Worm (Caenorhabditis elegans) whole organism, late embryonic: ENCODE results near the gene puf-8.

ENCODE experiments used
- C08G9.2 ChIP-seq: sonication (generic microtip); optimal IDR thresholded peaks from 2 replicates; lab custom pipeline; 2016; ENCODE audit warnings: mild to moderate bottlenecking, missing genetic modification characterization, moderate library complexity, missing compliant biosample characterization
- K02D7.2 ChIP-seq: sonication (generic microtip); optimal IDR thresholded peaks from 2 replicates; lab custom pipeline; 2017; ENCODE audit warnings: mild to moderate bottlenecking, missing genetic modification characterization, missing compliant biosample characterization
- K09A11.1 ChIP-seq: sonication (generic microtip); optimal IDR thresholded peaks from 2 replicates; lab custom pipeline; 2017; ENCODE audit warnings: antibody characterized with exemption, mild to moderate bottlenecking, missing genetic modification characterization, missing compliant biosample characterization; ENCODE audit not compliant: insufficient read depth
- T23F11.4 ChIP-seq: fragments of 200-800 bp; sonication (Bioruptor generic); optimal IDR thresholded peaks from 2 replicates; lab custom pipeline; 2018; ENCODE audit warnings: mild to moderate bottlenecking, missing genetic modification characterization, missing compliant biosample characterization
- ahr-1 ChIP-seq: sonication (generic microtip); optimal IDR thresholded peaks from 2 replicates; lab custom pipeline; 2016; ENCODE audit warnings: missing genetic modification characterization, missing compliant biosample characterization
- ceh-14 ChIP-seq: sonication (generic microtip); optimal IDR thresholded peaks from 2 replicates; lab custom pipeline; 2016; ENCODE audit warnings: missing genotype, missing genetic modification characterization, missing compliant biosample characterization
- ceh-18 ChIP-seq: sonication (generic microtip); optimal IDR thresholded peaks from 2 replicates; lab custom pipeline; 2016; ENCODE audit warnings: missing genetic modification characterization, missing compliant biosample characterization
- ceh-19 ChIP-seq: fragments of 200-800 bp; sonication (Bioruptor generic); optimal IDR thresholded peaks from 2 replicates; lab custom pipeline; 2018; ENCODE audit warnings: mild to moderate bottlenecking, missing genetic modification characterization, missing compliant biosample characterization
- ceh-2 ChIP-seq: sonication (generic microtip); optimal IDR thresholded peaks from 2 replicates; lab custom pipeline; 2016; ENCODE audit warnings: missing genotype, missing genetic modification characterization, missing compliant biosample characterization
- ceh-30 ChIP-seq: fragments of 150-350 bp; optimal IDR thresholded peaks from 2 replicates; lab custom pipeline; 2014; ENCODE audit warnings: missing biosample characterization, missing genetic modification characterization
- ceh-31 ChIP-seq: sonication (generic microtip); optimal IDR thresholded peaks from 2 replicates; lab custom pipeline; 2016; ENCODE audit warnings: missing genetic modification characterization, missing compliant biosample characterization
- ceh-34 ChIP-seq: sonication (generic microtip); optimal IDR thresholded peaks from 2 replicates; lab custom pipeline; 2016; ENCODE audit warnings: mild to moderate bottlenecking, missing genetic modification characterization, missing compliant biosample characterization
- ceh-45 ChIP-seq: fragments of 200-800 bp; sonication (Bioruptor generic); IDR thresholded peaks from 2 replicates; pipeline ENCODE4 v1.3.6; 2022; ENCODE audit warnings: missing genetic modification reagents, missing genetic modification characterization, missing compliant biosample characterization
- che-1 ChIP-seq: sonication (generic microtip); optimal IDR thresholded peaks from 2 replicates; lab custom pipeline; 2016; ENCODE audit warnings: mild to moderate bottlenecking, missing genetic modification characterization, missing compliant biosample characterization
- dve-1 ChIP-seq: sonication (generic microtip); optimal IDR thresholded peaks from 2 replicates; lab custom pipeline; 2017; ENCODE audit warnings: antibody characterized with exemption, mild to moderate bottlenecking, missing genetic modification characterization, missing compliant biosample characterization
- elt-2 ChIP-seq: sonication (generic microtip); optimal IDR thresholded peaks from 2 replicates; lab custom pipeline; 2016; ENCODE audit warnings: missing genetic modification reagents, missing genetic modification characterization, missing compliant biosample characterization
- elt-4 ChIP-seq: sonication (generic microtip); optimal IDR thresholded peaks from 2 replicates; lab custom pipeline; 2016; ENCODE audit warnings: missing genetic modification characterization, missing compliant biosample characterization
- ets-4 ChIP-seq: sonication (generic microtip); optimal IDR thresholded peaks from 2 replicates; lab custom pipeline; 2016; ENCODE audit warnings: missing genetic modification characterization, missing compliant biosample characterization
- eyg-1 ChIP-seq: sonication (generic microtip); optimal IDR thresholded peaks from 2 replicates; lab custom pipeline; 2016; ENCODE audit warnings: missing genotype, missing genetic modification characterization, missing compliant biosample characterization
- fkh-10 ChIP-seq: fragments of 150-350 bp; optimal IDR thresholded peaks from 2 replicates; lab custom pipeline; 2014; ENCODE audit warnings: missing biosample characterization, missing genetic modification reagents, missing genetic modification characterization
- gmeb-2 ChIP-seq: sonication (generic microtip); optimal IDR thresholded peaks from 2 replicates; lab custom pipeline; 2016; ENCODE audit warnings: missing genetic modification characterization, inconsistent platforms, missing compliant biosample characterization
- hlh-30 ChIP-seq: sonication (generic microtip); optimal IDR thresholded peaks from 2 replicates; lab custom pipeline; 2017; ENCODE audit warnings: antibody characterized with exemption, missing genetic modification characterization, missing compliant biosample characterization; ENCODE audit not compliant: insufficient read depth
- lin-11 ChIP-seq: fragments of 200-800 bp; sonication (Bioruptor generic); optimal IDR thresholded peaks from 2 replicates; lab custom pipeline; 2018; ENCODE audit warnings: mild to moderate bottlenecking, missing genetic modification characterization, missing compliant biosample characterization
- mec-3 ChIP-seq: sonication (generic microtip); optimal IDR thresholded peaks from 2 replicates; lab custom pipeline; 2016; ENCODE audit warnings: borderline replicate concordance, missing genetic modification characterization, missing compliant biosample characterization
- nfya-1 ChIP-seq: sonication (generic microtip); optimal IDR thresholded peaks from 2 replicates; lab custom pipeline; 2017; ENCODE audit warnings: missing genetic modification characterization, mild to moderate bottlenecking, missing compliant biosample characterization, antibody characterized with exemption, moderate library complexity
- nhr-11 ChIP-seq: fragments of 150-350 bp; optimal IDR thresholded peaks from 2 replicates; lab custom pipeline; 2014; ENCODE audit warnings: missing biosample characterization, missing genetic modification characterization
- odd-2 ChIP-seq: sonication (generic microtip); optimal IDR thresholded peaks from 2 replicates; lab custom pipeline; 2017; ENCODE audit warnings: antibody characterized with exemption, mild to moderate bottlenecking, missing genetic modification characterization, missing compliant biosample characterization
- pha-4 ChIP-seq: fragments of 150-350 bp; optimal IDR thresholded peaks from 2 replicates; lab custom pipeline; 2018; ENCODE audit warnings: missing biosample characterization, missing genetic modification reagents, missing genetic modification characterization
- rnt-1 ChIP-seq: sonication (generic microtip); optimal IDR thresholded peaks from 2 replicates; lab custom pipeline; 2016; ENCODE audit warnings: missing genetic modification characterization, missing compliant biosample characterization
- sdc-2 ChIP-seq: sonication (generic microtip); optimal IDR thresholded peaks from 2 replicates; lab custom pipeline; 2016; ENCODE audit warnings: missing genotype, missing genetic modification characterization, missing compliant biosample characterization
- sox-4 ChIP-seq: sonication (generic microtip); optimal IDR thresholded peaks from 2 replicates; lab custom pipeline; 2017; ENCODE audit warnings: mild to moderate bottlenecking, missing genetic modification characterization, inconsistent platforms, missing compliant biosample characterization
- syd-9 ChIP-seq: sonication (generic microtip); optimal IDR thresholded peaks from 2 replicates; lab custom pipeline; 2016; ENCODE audit warnings: mild to moderate bottlenecking, missing genetic modification characterization, moderate library complexity, missing compliant biosample characterization
- tbx-2 ChIP-seq: sonication (generic microtip); optimal IDR thresholded peaks from 2 replicates; lab custom pipeline; 2016; ENCODE audit warnings: missing genetic modification characterization, missing compliant biosample characterization
- tbx-7 ChIP-seq: sonication (generic microtip); optimal IDR thresholded peaks from 2 replicates; lab custom pipeline; 2016; ENCODE audit warnings: missing genotype, missing genetic modification characterization, missing compliant biosample characterization
- unc-3 ChIP-seq, 2 experiments: fragments of 200-800 bp in 1 of 2; sonication (Bioruptor generic) in 1 of 2; sonication (generic microtip) in 1 of 2; conservative IDR thresholded peaks in 1 of 2; optimal IDR thresholded peaks in 1 of 2; 2 replicates each; pipeline versions ENCODE4 v1.3.6 to Lab custom; 2016 to 2022; ENCODE audit warnings: missing compliant biosample characterization in 2 of 2, missing genetic modification characterization in 2 of 2, missing genetic modification reagents in 1 of 2
- unc-42 ChIP-seq: sonication (generic microtip); optimal IDR thresholded peaks from 2 replicates; lab custom pipeline; 2016; ENCODE audit warnings: missing genotype, missing genetic modification characterization, missing compliant biosample characterization
- unc-55 ChIP-seq: sonication (generic microtip); optimal IDR thresholded peaks from 2 replicates; lab custom pipeline; 2017; ENCODE audit warnings: missing biosample characterization, missing genetic modification reagents, missing genetic modification characterization
- unc-86 ChIP-seq: sonication (generic microtip); optimal IDR thresholded peaks from 2 replicates; lab custom pipeline; 2016; ENCODE audit warnings: missing genetic modification characterization, missing compliant biosample characterization
- zip-5 ChIP-seq: sonication (generic microtip); optimal IDR thresholded peaks from 2 replicates; lab custom pipeline; 2016; ENCODE audit warnings: missing genetic modification characterization, missing compliant biosample characterization

The puf-8 gene

DNA sequence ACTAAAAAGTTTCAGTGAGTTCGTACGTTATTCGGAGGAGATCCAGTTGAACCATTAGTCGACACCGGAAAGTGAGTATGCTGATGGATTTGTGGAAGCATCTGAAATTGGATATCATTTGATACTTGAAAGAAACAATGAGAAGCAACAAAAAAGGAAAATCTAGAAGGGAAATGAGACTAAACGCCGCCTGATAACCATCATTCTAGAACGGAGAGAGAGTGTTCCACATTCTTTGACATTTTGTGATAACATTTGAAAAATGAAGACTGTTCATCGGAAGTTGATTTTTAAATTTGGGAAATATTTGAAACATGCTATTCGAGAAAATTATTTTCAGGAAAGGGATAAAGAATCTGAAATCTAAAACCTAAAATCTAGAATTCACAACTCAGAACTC, 33.2 kb upstream of the puf-8 start, which contains the start of gene npax-1:
npax-1 (minus strand) TSS at position 101 of the 400 bp plus-strand sequence.
- TF ChIP-seq ceh-45, result no peak
- no peak for TF ChIP-seq zip-5 (tag; lab: Kevin White, UChicago)
- no peak for TF ChIP-seq dve-1
- no peak for TF ChIP-seq ceh-2 (tag; lab: Kevin White, UChicago)
- no peak for TF ChIP-seq sox-4
- TF ChIP-seq sdc-2 (tag; lab: Kevin White, UChicago), result no peak
- TF ChIP-seq rnt-1 (tag; lab: Kevin White, UChicago), result no peak
- no peak for TF ChIP-seq ceh-14 (tag; lab: Kevin White, UChicago)
- TF ChIP-seq ceh-19, result no peak
- no peak for TF ChIP-seq che-1 (tag; lab: Kevin White, UChicago)
- TF ChIP-seq tbx-7 (tag; lab: Kevin White, UChicago), result no peak
- no peak for TF ChIP-seq fkh-10
- no peak for TF ChIP-seq nfya-1
- TF ChIP-seq hlh-30 (tag; lab: Kevin White, UChicago), result no peak
- no peak for TF ChIP-seq elt-2

DNA sequence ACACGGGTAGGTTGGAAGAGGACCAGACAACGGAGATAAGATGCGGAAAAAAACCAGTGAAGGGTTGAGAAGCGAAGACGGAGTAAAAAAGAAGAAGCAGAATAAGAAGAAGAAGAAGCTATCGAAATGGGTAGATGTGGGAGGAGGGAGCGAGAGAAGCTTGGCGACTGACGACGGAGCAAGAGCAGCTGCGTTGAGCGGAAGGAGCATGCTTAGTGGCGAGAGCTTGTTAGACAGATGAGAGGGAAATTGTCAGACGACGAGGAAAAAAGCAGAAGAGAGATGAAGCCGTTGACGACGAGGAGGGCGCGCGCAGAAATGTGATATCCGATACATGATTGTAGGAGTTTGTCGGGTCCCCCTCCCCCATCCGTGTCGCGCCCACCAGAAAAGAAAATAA, 28.9 kb upstream of the puf-8 start:
- TF ChIP-seq ceh-19 (peak; percentile 30), ceh-31 (tag; lab: Kevin White, UChicago) (peak; percentile 63), gmeb-2 (tag; lab: Kevin White, UChicago) (no peak), T23F11.4 (no peak), nfya-1 (peak; percentile 25), fkh-10 (peak; percentile 29), tbx-2 (peak; percentile 11), unc-55 (GFP tag; lab: Kevin White, UChicago) (peak; percentile 8), C08G9.2 (no peak), ceh-18 (tag; lab: Kevin White, UChicago) (peak; percentile 81), odd-2 (tag; lab: Kevin White, UChicago) (no peak), unc-42 (tag; lab: Kevin White, UChicago) (peak; percentile 68), ceh-34 (peak; percentile 79)

DNA sequence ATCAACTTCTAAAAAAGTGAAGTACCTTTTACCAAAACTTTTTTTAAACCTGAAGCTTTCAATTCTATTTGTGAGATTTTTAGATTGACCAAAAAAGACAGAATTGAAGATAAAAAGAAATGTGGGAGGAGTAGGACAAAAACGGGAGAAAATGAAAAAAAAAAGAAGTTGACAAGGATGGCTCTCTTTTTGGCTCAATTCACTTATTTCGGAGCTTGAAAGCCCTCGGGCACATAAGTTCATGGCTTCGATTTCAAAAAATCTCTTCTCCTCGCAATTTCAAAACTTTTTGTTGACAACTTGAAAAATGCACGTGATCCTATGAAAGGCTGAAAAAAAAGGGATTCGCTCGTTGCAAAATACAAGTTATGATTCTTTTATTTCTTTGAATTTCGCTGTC, 28.2 kb upstream of the puf-8 start:
- no peak for TF ChIP-seq C08G9.2
- TF ChIP-seq ceh-30 (tag; lab: Kevin White, UChicago), result no peak
- no peak for TF ChIP-seq syd-9 (tag; lab: Kevin White, UChicago)
- TF ChIP-seq unc-42 (tag; lab: Kevin White, UChicago), result peak; percentile 25
- no peak for TF ChIP-seq nhr-11
- no peak for TF ChIP-seq tbx-7 (tag; lab: Kevin White, UChicago)
- no peak for TF ChIP-seq ahr-1 (tag; lab: Kevin White, UChicago)

DNA sequence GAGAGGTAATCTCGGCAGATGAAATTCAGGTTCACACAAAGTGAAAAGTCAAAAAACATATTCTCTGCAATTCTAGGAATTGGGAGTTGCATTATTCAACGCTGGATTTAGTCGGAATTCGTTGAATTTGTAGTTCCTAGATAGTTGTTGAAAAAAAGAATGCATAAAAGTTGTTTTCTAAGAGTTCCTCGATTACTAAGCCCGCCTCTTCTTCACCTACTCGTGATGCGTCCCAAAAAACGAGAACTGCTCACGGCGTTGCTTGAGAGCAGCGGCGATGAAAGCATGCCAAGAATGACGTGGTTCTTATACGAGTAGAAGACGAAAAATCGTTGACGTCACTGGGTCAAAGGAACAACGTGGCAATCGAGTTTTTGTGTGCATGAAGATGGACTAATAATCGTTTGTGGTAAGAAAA, 27.0 kb upstream of the puf-8 start:
- no peak for TF ChIP-seq T23F11.4
- TF ChIP-seq K09A11.1 (tag; lab: Kevin White, UChicago), result no peak
- TF ChIP-seq elt-4 (tag; lab: Kevin White, UChicago), result no peak
- no peak for TF ChIP-seq ahr-1 (tag; lab: Kevin White, UChicago)
- TF ChIP-seq sdc-2 (tag; lab: Kevin White, UChicago), result no peak
- no peak for TF ChIP-seq hlh-30 (tag; lab: Kevin White, UChicago)
- TF ChIP-seq mec-3 (tag; lab: Kevin White, UChicago), result no peak
- TF ChIP-seq ets-4 (tag; lab: Kevin White, UChicago), result no peak
- TF ChIP-seq pha-4 (tag; lab: Kevin White, UChicago), result no peak
- no peak for TF ChIP-seq che-1 (tag; lab: Kevin White, UChicago)
- TF ChIP-seq fkh-10, result no peak
- TF ChIP-seq unc-3 (GFP tag; conservative IDR thresholded peaks at IDR 0.05; lab: Robert Waterston, UW), result no peak
- TF ChIP-seq unc-3 (tag; optimal IDR thresholded peaks at IDR 0.05; lab: Kevin White, UChicago), result no peak
- no peak for TF ChIP-seq K02D7.2 (tag; lab: Kevin White, UChicago)
- no peak for TF ChIP-seq syd-9 (tag; lab: Kevin White, UChicago)
- TF ChIP-seq unc-86 (tag; lab: Kevin White, UChicago), result no peak
- TF ChIP-seq eyg-1 (tag; lab: Kevin White, UChicago), result no peak
- no peak for TF ChIP-seq zip-5 (tag; lab: Kevin White, UChicago)
- TF ChIP-seq elt-2, result no peak
- no peak for TF ChIP-seq lin-11 (tag; lab: Kevin White, UChicago)
